Fruit fly (Drosophila melanogaster) whole organism, embryonic: ENCODE data around the gene Ucp4A.

ENCODE experiments used
- Awh ChIP-seq: fragments of 200-800 bp; sonication (Bioruptor generic); IDR thresholded peaks from 2 replicates; pipeline ENCODE4, ENCODE4 v1.3.6; 2022; ENCODE audit warnings: missing biosample characterization, missing genetic modification characterization
- B-H1 ChIP-seq: fragments of 200-800 bp; sonication (Bioruptor generic); IDR thresholded peaks from 3 replicates; pipeline ENCODE4 v1.3.6; 2022; ENCODE audit warnings: missing biosample characterization, missing genetic modification characterization
- B-H2 ChIP-seq: fragments of 200-800 bp; sonication (Bioruptor generic); optimal IDR thresholded peaks from 2 replicates; lab custom pipeline; 2018; ENCODE audit warnings: missing biosample characterization, mild to moderate bottlenecking, missing genetic modification characterization
- CG10147 ChIP-seq: fragments of 200-800 bp; sonication (Bioruptor generic); optimal IDR thresholded peaks from 2 replicates; lab custom pipeline; 2019; ENCODE audit warnings: missing biosample characterization, mild to moderate bottlenecking, missing genetic modification characterization, moderate library complexity
- CG11504 ChIP-seq: fragments of 200-800 bp; sonication (Bioruptor generic); optimal IDR thresholded peaks from 3 replicates; lab custom pipeline; 2019; ENCODE audit warnings: missing biosample characterization, mild to moderate bottlenecking, missing genetic modification characterization, moderate library complexity
- CG15479 ChIP-seq: fragments of 200-800 bp; sonication (Bioruptor generic); optimal IDR thresholded peaks from 3 replicates; lab custom pipeline; 2019; ENCODE audit warnings: missing biosample characterization, mild to moderate bottlenecking, missing genetic modification characterization, moderate library complexity
- CG15696 ChIP-seq: fragments of 200-800 bp; sonication (Bioruptor generic); optimal IDR thresholded peaks from 2 replicates; lab custom pipeline; 2019; ENCODE audit warnings: missing biosample characterization, mild to moderate bottlenecking, missing genetic modification characterization, moderate library complexity
- CG1603 ChIP-seq: fragments of 200-800 bp; sonication (Bioruptor generic); optimal IDR thresholded peaks from 2 replicates; lab custom pipeline; 2019; ENCODE audit warnings: missing biosample characterization, mild to moderate bottlenecking, missing genetic modification characterization, moderate library complexity
- CG16815 ChIP-seq: fragments of 200-800 bp; sonication (Bioruptor generic); optimal IDR thresholded peaks from 3 replicates; lab custom pipeline; 2017; ENCODE audit warnings: missing biosample characterization, mild to moderate bottlenecking, missing genetic modification characterization
- CG17385 ChIP-seq: fragments of 200-800 bp; sonication (Bioruptor generic); optimal IDR thresholded peaks from 3 replicates; lab custom pipeline; 2018; ENCODE audit warnings: missing biosample characterization, mild to moderate bottlenecking, missing genetic modification characterization
- CG2120 ChIP-seq: fragments of 200-800 bp; sonication (Bioruptor generic); optimal IDR thresholded peaks from 3 replicates; lab custom pipeline; 2016; ENCODE audit warnings: missing biosample characterization, missing genetic modification characterization
- CG2199 ChIP-seq: fragments of 200-800 bp; sonication (Bioruptor generic); IDR thresholded peaks from 3 replicates; pipeline ENCODE4 v1.3.6; 2022; ENCODE audit warnings: missing biosample characterization, missing genetic modification characterization
- CG3065 ChIP-seq: fragments of 200-800 bp; sonication (Bioruptor generic); optimal IDR thresholded peaks from 2 replicates; lab custom pipeline; 2016; ENCODE audit warnings: missing biosample characterization, missing genetic modification characterization
- CG5180 ChIP-seq: fragments of 200-800 bp; sonication (Bioruptor generic); optimal IDR thresholded peaks from 3 replicates; lab custom pipeline; 2017; ENCODE audit warnings: missing biosample characterization, missing genetic modification characterization, mild to moderate bottlenecking, moderate library complexity, missing genetic modification reagents
- CG6175 ChIP-seq: fragments of 200-800 bp; sonication (Bioruptor generic); IDR thresholded peaks from 3 replicates; pipeline ENCODE4 v1.3.6; 2022; ENCODE audit warnings: missing biosample characterization, missing genetic modification characterization
- CG6683 ChIP-seq: fragments of 200-800 bp; sonication (Bioruptor generic); optimal IDR thresholded peaks from 2 replicates; lab custom pipeline; 2017; ENCODE audit warnings: missing biosample characterization, mild to moderate bottlenecking, missing genetic modification characterization, missing genetic modification reagents
- CG6813 ChIP-seq: fragments of 200-800 bp; sonication (Bioruptor generic); optimal IDR thresholded peaks from 2 replicates; lab custom pipeline; 2017; ENCODE audit warnings: missing biosample characterization, missing genetic modification characterization, mild to moderate bottlenecking, moderate library complexity, missing genetic modification reagents
- CG8281 ChIP-seq: fragments of 200-800 bp; sonication (Bioruptor generic); optimal IDR thresholded peaks from 2 replicates; lab custom pipeline; 2018; ENCODE audit warnings: missing biosample characterization, mild to moderate bottlenecking, missing genetic modification characterization, moderate library complexity
- CG8290 ChIP-seq, 3 experiments: fragments of 200-800 bp; sonication (Bioruptor generic); optimal IDR thresholded peaks; 2 replicates each; lab custom pipeline; 2016 to 2019; ENCODE audit warnings: missing biosample characterization in 3 of 3, missing genetic modification characterization in 3 of 3, mild to moderate bottlenecking in 2 of 3, moderate library complexity in 1 of 3
- CG8765 ChIP-seq: fragments of 200-800 bp; sonication (Bioruptor generic); IDR thresholded peaks from 2 replicates; pipeline ENCODE4 v1.3.6; 2022; ENCODE audit warnings: missing biosample characterization, missing genetic modification characterization
- CG9932 ChIP-seq: fragments of 200-800 bp; sonication (Bioruptor generic); IDR thresholded peaks from 2 replicates; pipeline ENCODE4 v1.3.6; 2022; ENCODE audit warnings: missing biosample characterization, missing genetic modification characterization
- Dbx ChIP-seq: fragments of 200-800 bp; sonication (Bioruptor generic); IDR thresholded peaks from 3 replicates; pipeline ENCODE4 v1.3.6; 2022; ENCODE audit warnings: missing biosample characterization, missing genetic modification characterization
- Hey ChIP-seq: fragments of 200-800 bp; sonication (Bioruptor generic); optimal IDR thresholded peaks from 3 replicates; lab custom pipeline; 2018; ENCODE audit warnings: missing biosample characterization, mild to moderate bottlenecking, missing genetic modification characterization
- Hr78 ChIP-seq, 2 experiments: fragments of 200-800 bp in 1 of 2; fragments of >200 bp in 1 of 2; sonication (Bioruptor generic) in 1 of 2; optimal IDR thresholded peaks; 2 replicates each; lab custom pipeline; 2017 to 2019; ENCODE audit warnings: missing biosample characterization in 2 of 2, missing genetic modification characterization in 2 of 2, mild to moderate bottlenecking in 1 of 2, moderate library complexity in 1 of 2
- Med ChIP-seq: fragments of 200-800 bp; sonication (Bioruptor generic); peaks from one replicate; lab custom pipeline; 2016; ENCODE audit warnings: missing biosample characterization, missing genetic modification characterization, mild to moderate bottlenecking, inconsistent platforms, moderate library complexity
- Nf-YB ChIP-seq: fragments of 200-800 bp; sonication (Bioruptor generic); optimal IDR thresholded peaks from 3 replicates; lab custom pipeline; 2019; ENCODE audit warnings: missing biosample characterization, mild to moderate bottlenecking, missing genetic modification characterization, moderate library complexity
- Nf-YC ChIP-seq: fragments of 200-800 bp; optimal IDR thresholded peaks from 3 replicates; lab custom pipeline; 2019; ENCODE audit warnings: missing biosample characterization, mild to moderate bottlenecking, missing genetic modification characterization, moderate library complexity
- Scr ChIP-seq: fragments of 200-800 bp; sonication (Bioruptor generic); IDR thresholded peaks from 2 replicates; pipeline ENCODE4 v1.3.6; 2022; ENCODE audit warnings: missing biosample characterization, missing genetic modification characterization; ENCODE audit not compliant: partially characterized antibody
- Side ChIP-seq: fragments of 200-800 bp; sonication (Bioruptor generic); optimal IDR thresholded peaks from 2 replicates; lab custom pipeline; 2016; ENCODE audit warnings: missing biosample characterization, missing genetic modification characterization
- Sin3A ChIP-seq: fragments of >200 bp; optimal IDR thresholded peaks from 2 replicates; lab custom pipeline; 2018
- Sry-δ ChIP-seq: fragments of 200-800 bp; sonication (Bioruptor generic); optimal IDR thresholded peaks from 2 replicates; lab custom pipeline; 2016; ENCODE audit warnings: missing biosample characterization, missing genetic modification characterization
- ap ChIP-seq: fragments of 200-800 bp; sonication (Bioruptor generic); IDR thresholded peaks from 2 replicates; pipeline ENCODE4 v1.3.6; 2022; ENCODE audit warnings: missing biosample characterization, missing genetic modification characterization
- ase ChIP-seq: fragments of 200-800 bp; sonication (Bioruptor generic); IDR thresholded peaks from 3 replicates; pipeline ENCODE4 v1.3.6; 2022; ENCODE audit warnings: missing biosample characterization, missing genetic modification characterization
- az2 ChIP-seq: fragments of 200-800 bp; sonication (Bioruptor generic); optimal IDR thresholded peaks from 3 replicates; lab custom pipeline; 2016; ENCODE audit warnings: missing biosample characterization, missing genetic modification characterization
- caup ChIP-seq: fragments of 200-800 bp; sonication (Bioruptor generic); optimal IDR thresholded peaks from 3 replicates; lab custom pipeline; 2017; ENCODE audit warnings: missing biosample characterization, mild to moderate bottlenecking, missing genetic modification characterization, moderate library complexity; ENCODE audit not compliant: severe bottlenecking
- crc ChIP-seq: fragments of 200-800 bp; sonication (Bioruptor generic); optimal IDR thresholded peaks from 2 replicates; lab custom pipeline; 2016; ENCODE audit warnings: missing biosample characterization, missing genetic modification characterization
- crol ChIP-seq: fragments of 200-800 bp; sonication (Bioruptor generic); IDR thresholded peaks from 2 replicates; pipeline ENCODE4 v1.3.6; 2022; ENCODE audit warnings: missing biosample characterization, missing genetic modification characterization
- danr ChIP-seq: fragments of 200-800 bp; sonication (Bioruptor generic); IDR thresholded peaks from 2 replicates; pipeline ENCODE4 v1.3.6; 2022; ENCODE audit warnings: missing biosample characterization, missing genetic modification characterization
- en ChIP-seq: fragments of 200-800 bp; sonication (Bioruptor generic); optimal IDR thresholded peaks from 2 replicates; lab custom pipeline; 2016; ENCODE audit warnings: missing biosample characterization, missing genetic modification characterization
- hbn ChIP-seq: fragments of 200-800 bp; sonication (Bioruptor generic); IDR thresholded peaks from 2 replicates; pipeline ENCODE4 v1.3.6; 2022; ENCODE audit warnings: missing biosample characterization, missing genetic modification characterization; ENCODE audit not compliant: partially characterized antibody
- kni ChIP-seq: fragments of 200-800 bp; sonication (Bioruptor generic); optimal IDR thresholded peaks from 3 replicates; lab custom pipeline; 2017; ENCODE audit warnings: mild to moderate bottlenecking, missing biosample characterization, missing genetic modification reagents, missing genetic modification characterization
- org-1 ChIP-seq: fragments of 200-800 bp; sonication (Bioruptor generic); optimal IDR thresholded peaks from 2 replicates; lab custom pipeline; 2017; ENCODE audit warnings: missing biosample characterization, missing genetic modification characterization
- pb ChIP-seq: fragments of 200-800 bp; sonication (Bioruptor generic); optimal IDR thresholded peaks from 3 replicates; lab custom pipeline; 2016; ENCODE audit warnings: missing biosample characterization, missing genetic modification characterization
- pum ChIP-seq: fragments of 200-800 bp; sonication (Bioruptor generic); optimal IDR thresholded peaks from 2 replicates; lab custom pipeline; 2016; ENCODE audit warnings: missing biosample characterization, missing genetic modification characterization
- sd ChIP-seq: fragments of 200-800 bp; sonication (Bioruptor generic); optimal IDR thresholded peaks from 3 replicates; lab custom pipeline; 2018; ENCODE audit warnings: missing biosample characterization, mild to moderate bottlenecking, missing genetic modification characterization, moderate library complexity
- sens-2 ChIP-seq: fragments of 200-800 bp; sonication (Bioruptor generic); IDR thresholded peaks from 2 replicates; pipeline ENCODE4 v1.3.6; 2022; ENCODE audit warnings: missing biosample characterization, missing genetic modification characterization
- sqz ChIP-seq: fragments of 200-800 bp; sonication (Bioruptor generic); optimal IDR thresholded peaks from 3 replicates; lab custom pipeline; 2018; ENCODE audit warnings: missing biosample characterization, mild to moderate bottlenecking, missing genetic modification characterization
- usp ChIP-seq: fragments of >200 bp; optimal IDR thresholded peaks from 2 replicates; lab custom pipeline; 2017; ENCODE audit warnings: missing biosample characterization, missing genetic modification characterization
- zen ChIP-seq: fragments of 200-800 bp; sonication (Bioruptor generic); optimal IDR thresholded peaks from 3 replicates; lab custom pipeline; 2018; ENCODE audit warnings: missing biosample characterization, mild to moderate bottlenecking, missing genetic modification characterization, moderate library complexity
- zf30C ChIP-seq: fragments of 200-800 bp; sonication (Bioruptor generic); optimal IDR thresholded peaks from 3 replicates; lab custom pipeline; 2018; ENCODE audit warnings: missing biosample characterization, mild to moderate bottlenecking, missing genetic modification characterization

Gene Ucp4A

DNA sequence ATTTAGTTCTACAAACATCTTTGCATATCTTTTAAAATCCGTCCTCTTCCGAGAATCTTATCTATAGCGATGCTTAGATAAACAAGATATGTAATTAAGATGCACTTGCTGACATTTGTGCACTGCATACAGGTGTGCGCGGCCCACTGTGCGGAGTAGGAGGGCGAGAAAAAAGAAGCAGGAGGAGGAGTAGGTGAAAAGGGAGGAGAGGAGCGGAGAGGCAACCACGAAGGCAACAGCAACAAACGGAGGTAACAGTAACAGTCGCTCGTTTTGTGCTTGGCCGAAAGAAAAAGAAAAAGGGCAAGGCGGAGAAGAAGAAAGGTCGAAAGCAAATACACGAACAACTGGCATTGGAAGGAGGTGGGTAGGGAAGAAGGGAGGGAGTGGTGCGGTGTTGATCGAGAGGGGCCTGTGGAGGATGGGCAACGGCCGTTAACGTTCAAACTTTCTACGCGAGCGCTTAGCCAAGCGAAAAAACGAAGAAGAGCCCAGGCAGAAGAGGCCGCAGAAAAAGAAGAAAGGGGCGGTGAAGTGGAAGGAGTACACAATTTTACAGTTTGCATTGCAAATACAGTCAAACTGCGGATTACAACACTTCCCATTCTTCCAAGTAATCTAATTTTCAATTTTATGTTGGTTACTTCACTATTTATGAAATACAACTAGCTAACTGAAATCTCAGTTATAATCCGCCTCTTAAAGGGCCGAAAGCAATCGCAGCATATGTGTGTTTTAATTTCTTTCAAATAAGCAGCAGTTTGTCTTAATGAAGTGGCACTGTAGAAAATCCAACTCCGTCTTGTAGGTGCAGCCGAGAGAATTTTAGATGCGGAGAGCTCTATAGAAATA lies 12.4 kb upstream of the Ucp4A start (continued):
- no peak for TF ChIP-seq sens-2 (GFP tag; lab: Robert Waterston, UW)
- no peak for TF ChIP-seq hbn (GFP tag; lab: Robert Waterston, UW)
- no peak for TF ChIP-seq CG6813 (GFP tag; lab: Kevin White, UChicago)
- TF ChIP-seq Med (GFP tag; lab: Kevin White, UChicago), result peak; percentile 71
- TF ChIP-seq org-1 (GFP tag; lab: Kevin White, UChicago), result no peak
- TF ChIP-seq zen (tag; lab: Kevin White, UChicago), result peak; percentile 36
- TF ChIP-seq CG3065 (GFP tag; lab: Kevin White, UChicago), result no peak
- no peak for TF ChIP-seq ase
- no peak for TF ChIP-seq danr (GFP tag; lab: Robert Waterston, UW)
- TF ChIP-seq Sin3A (lab: Kevin White, UChicago), result no peak
- no peak for TF ChIP-seq crc (GFP tag; lab: Kevin White, UChicago)
- no peak for TF ChIP-seq Dbx (GFP tag; lab: Robert Waterston, UW)
- TF ChIP-seq kni, result peak; percentile 75
- no peak for TF ChIP-seq az2 (GFP tag; lab: Kevin White, UChicago)
- TF ChIP-seq B-H2, result no peak
- peak in 1 of 2 experiments; percentile 24 for TF ChIP-seq Hr78 (GFP tag; optimal IDR thresholded peaks at IDR 0.05; lab: Kevin White, UChicago)
- no peak for TF ChIP-seq CG15696 (tag; lab: Kevin White, UChicago)
- no peak for TF ChIP-seq Hey (tag; lab: Kevin White, UChicago)
- 0 out of 3 replicates have a peak, but pooled peaks have one; percentile 31 for TF ChIP-seq CG2199 (GFP tag; lab: Robert Waterston, UW)
- peak; percentile 55 for TF ChIP-seq CG15479 (GFP tag; lab: Kevin White, UChicago)
- no peak for TF ChIP-seq B-H1 (GFP tag; lab: Robert Waterston, UW)
- TF ChIP-seq usp, result no peak
- TF ChIP-seq CG9932 (GFP tag; lab: Robert Waterston, UW), result no peak
- TF ChIP-seq Nf-YB, result no peak
- peak; percentile 9 for TF ChIP-seq CG17385 (GFP tag; lab: Kevin White, UChicago)
- no peak for TF ChIP-seq CG16815 (GFP tag; lab: Kevin White, UChicago)
- TF ChIP-seq sd, result peak; percentile 33
- 0 out of 2 replicates have a peak, but pooled peaks have one; percentile 7 for TF ChIP-seq Awh (GFP tag; lab: Robert Waterston, UW)
- no peak for TF ChIP-seq CG11504 (tag; lab: Kevin White, UChicago)
- TF ChIP-seq CG8765 (GFP tag; lab: Robert Waterston, UW), result no peak
- peak; percentile 92 for TF ChIP-seq crol (GFP tag; lab: Robert Waterston, UW)
- TF ChIP-seq CG6683 (GFP tag; lab: Kevin White, UChicago), result no peak
- TF ChIP-seq CG6175 (GFP tag; lab: Robert Waterston, UW), result no peak

DNA sequence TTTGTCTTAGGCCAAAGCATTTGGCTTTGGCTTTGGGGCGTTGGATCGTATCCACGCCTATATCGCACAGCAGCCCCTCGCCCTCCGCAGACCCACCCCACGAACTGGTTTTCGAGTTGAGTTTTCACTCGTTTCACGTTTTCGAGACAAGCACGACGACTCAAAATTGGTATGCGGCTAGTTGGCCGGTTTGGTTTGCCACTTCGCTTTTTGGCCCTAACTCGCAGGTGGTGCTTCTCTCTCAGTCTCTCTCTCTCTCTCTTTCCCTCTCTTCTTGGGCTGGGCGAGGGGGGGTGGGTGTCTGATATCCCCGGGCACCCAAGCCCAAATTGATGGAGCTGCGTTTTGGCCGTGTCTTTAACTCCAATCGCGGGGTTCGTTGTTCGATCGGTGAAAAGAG lies 10.8 kb upstream of the Ucp4A start:
- TF ChIP-seq Scr (no peak), CG2120 (GFP tag; lab: Kevin White, UChicago) (no peak), caup (GFP tag; lab: Kevin White, UChicago) (no peak), CG16815 (GFP tag; lab: Kevin White, UChicago) (no peak), sqz (GFP tag; lab: Kevin White, UChicago) (no peak), CG5180 (no peak), CG8290 (GFP tag; optimal IDR thresholded peaks at IDR 0.05; lab: Kevin White, UChicago) (no peak), CG8290 (tag; optimal IDR thresholded peaks at IDR 0.05; lab: Kevin White, UChicago) (no peak), CG10147 (GFP tag; lab: Kevin White, UChicago) (no peak), zf30C (no peak), CG1603 (tag; lab: Kevin White, UChicago) (no peak), CG8281 (tag; lab: Kevin White, UChicago) (no peak), Sry-δ (GFP tag; lab: Kevin White, UChicago) (no peak), pum (GFP tag; lab: Kevin White, UChicago) (no peak), Side (GFP tag; lab: Kevin White, UChicago) (no peak), pb (GFP tag; lab: Kevin White, UChicago) (no peak), Nf-YC (no peak), ap (no peak), en (GFP tag; lab: Kevin White, UChicago) (no peak)
